Fruit fly (Drosophila melanogaster): ENCODE data around the gene CG15296.

DNA sequence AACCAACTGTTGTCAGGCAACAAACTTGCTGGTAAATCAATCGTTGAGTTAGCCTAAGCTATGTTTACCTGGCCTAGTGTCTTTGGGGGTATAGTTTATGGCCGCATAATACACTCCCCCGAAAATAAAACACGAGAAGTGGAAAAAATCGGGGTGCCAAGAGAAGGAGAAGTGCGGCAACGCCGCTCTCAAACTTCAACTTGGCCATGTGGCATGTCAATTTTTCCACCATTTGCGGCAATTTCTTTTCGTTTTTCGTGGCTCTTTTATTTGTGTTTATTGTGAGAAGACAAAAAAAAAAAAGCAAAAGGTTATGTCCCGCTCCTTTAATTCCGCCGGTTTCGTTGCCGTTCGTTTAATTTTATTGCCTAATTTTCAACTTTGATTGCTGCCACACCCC is 25.9 kb downstream of the CG15296 start:
- no peak for TF ChIP-seq Hr78 (GFP tag; optimal IDR thresholded peaks at IDR 0.05)
- TF ChIP-seq fru (GFP tag; optimal IDR thresholded peaks at IDR 0.05), result no peak
- TF ChIP-seq OdsH (GFP tag; optimal IDR thresholded peaks at IDR 0.05), result no peak

Data from whole organism, wandering third instar larva.